Worm (Caenorhabditis elegans) whole organism, L3 larva: ENCODE measurements around the gene W02F12.2.

ENCODE experiments used
- hmg-11 ChIP-seq: sonication (generic microtip); optimal IDR thresholded peaks from 2 replicates; lab custom pipeline; 2016; ENCODE audit warnings: missing genetic modification characterization, missing compliant biosample characterization
- snpc-4 ChIP-seq: fragments of 150-350 bp; optimal IDR thresholded peaks from 2 replicates; lab custom pipeline; 2014; ENCODE audit warnings: missing biosample characterization, missing genetic modification characterization
- unc-39 ChIP-seq: sonication (generic microtip); optimal IDR thresholded peaks from 4 replicates; lab custom pipeline; 2017; ENCODE audit warnings: missing biosample characterization, missing genetic modification characterization

DNA sequence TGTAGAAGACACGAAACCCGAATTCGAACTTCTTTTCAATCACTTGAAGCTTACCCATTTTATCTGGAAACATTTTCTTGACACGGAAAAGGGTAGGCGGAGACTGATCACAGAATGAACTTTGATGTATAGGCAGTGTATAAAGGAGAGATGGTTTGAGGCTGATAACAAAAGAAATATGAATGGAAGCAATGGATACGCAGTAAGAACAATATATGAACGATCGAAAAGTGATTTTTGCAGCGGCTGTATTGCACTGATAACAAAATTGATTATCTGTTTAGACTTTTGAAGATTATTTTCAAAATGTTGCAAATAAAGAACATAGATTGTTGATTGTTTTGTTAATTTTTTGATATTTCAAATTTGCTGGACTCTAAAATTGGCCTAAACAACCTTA, 31.7 kb downstream of the W02F12.2 start, which contains the start of gene pmp-5:
- no peak for TF ChIP-seq unc-39
- TF ChIP-seq snpc-4: no peak
- no peak for TF ChIP-seq hmg-11
